Worm (Caenorhabditis elegans) whole organism, L1 larva: Measurements from ENCODE around the gene F37A8.5.

Source experiments
- C16A3.4 ChIP-seq: fragments of 150-350 bp; optimal IDR thresholded peaks from 2 replicates; lab custom pipeline; 2014; ENCODE audit warnings: missing biosample characterization, missing genetic modification characterization
- C34B4.2 ChIP-seq: sonication (generic microtip); optimal IDR thresholded peaks from 2 replicates; lab custom pipeline; 2017; ENCODE audit warnings: mild to moderate bottlenecking, missing genetic modification characterization, missing compliant biosample characterization
- F16B12.6 ChIP-seq: fragments of 150-350 bp; optimal IDR thresholded peaks from 2 replicates; lab custom pipeline; 2014; ENCODE audit warnings: missing biosample characterization, missing genetic modification characterization
- Y116A8C.19 ChIP-seq: sonication (generic microtip); optimal IDR thresholded peaks from 2 replicates; lab custom pipeline; 2016; ENCODE audit warnings: missing compliant biosample characterization, missing genetic modification characterization, borderline replicate concordance
- alr-1 ChIP-seq: fragments of 200-800 bp; sonication (Bioruptor generic); optimal IDR thresholded peaks from 2 replicates; lab custom pipeline; 2018; ENCODE audit warnings: borderline replicate concordance, mild to moderate bottlenecking, missing genetic modification characterization, missing compliant biosample characterization
- aly-2 ChIP-seq: fragments of 150-350 bp; optimal IDR thresholded peaks from 2 replicates; lab custom pipeline; 2014; ENCODE audit warnings: missing biosample characterization, missing genetic modification characterization
- ceh-82 ChIP-seq, 3 experiments: fragments of 150-350 bp in 1 of 3; sonication (generic microtip) in 2 of 3; optimal IDR thresholded peaks; 2 replicates each; lab custom pipeline; 2014 to 2017; ENCODE audit warnings: missing biosample characterization in 3 of 3, missing genetic modification characterization in 3 of 3
- ceh-88 ChIP-seq: fragments of 200-800 bp; sonication (Bioruptor generic); IDR thresholded peaks from 2 replicates; pipeline ENCODE4 v1.3.6; 2022; ENCODE audit warnings: missing genetic modification characterization, missing compliant biosample characterization
- ceh-90 ChIP-seq: sonication (generic microtip); optimal IDR thresholded peaks from 2 replicates; lab custom pipeline; 2016; ENCODE audit warnings: missing genetic modification characterization, missing compliant biosample characterization
- ces-1 ChIP-seq: fragments of 150-350 bp; optimal IDR thresholded peaks from 2 replicates; lab custom pipeline; 2014; ENCODE audit warnings: missing biosample characterization, missing genetic modification reagents, missing genetic modification characterization
- dsc-1 ChIP-seq: sonication (generic microtip); optimal IDR thresholded peaks from 2 replicates; lab custom pipeline; 2016; ENCODE audit warnings: mild to moderate bottlenecking, missing genetic modification characterization, missing compliant biosample characterization
- efl-1 ChIP-seq, 4 experiments: fragments of 150-350 bp; optimal IDR thresholded peaks in 3 of 4; peaks in 1 of 4; 1 replicate in 1 of 4; 2 replicates in 3 of 4; lab custom pipeline; 2014; ENCODE audit warnings: missing biosample characterization in 2 of 4, missing genetic modification characterization in 2 of 4, missing genetic modification reagents in 2 of 4
- efl-3 ChIP-seq: fragments of 200-800 bp; sonication (Bioruptor generic); optimal IDR thresholded peaks from 2 replicates; lab custom pipeline; 2018; ENCODE audit warnings: mild to moderate bottlenecking, missing genetic modification characterization, missing compliant biosample characterization
- egl-13 ChIP-seq: sonication (generic microtip); optimal IDR thresholded peaks from 2 replicates; lab custom pipeline; 2016; ENCODE audit warnings: missing genotype, missing genetic modification reagents, missing genetic modification characterization, missing compliant biosample characterization
- egl-27 ChIP-seq, 2 experiments: fragments of 150-350 bp in 1 of 2; sonication (generic microtip); optimal IDR thresholded peaks; 3 replicates each; lab custom pipeline; 2017 to 2018; ENCODE audit warnings: missing biosample characterization in 2 of 2, missing genetic modification characterization in 2 of 2, missing genetic modification reagents in 2 of 2
- fkh-10 ChIP-seq: sonication (generic microtip); optimal IDR thresholded peaks from 2 replicates; lab custom pipeline; 2017; ENCODE audit warnings: missing biosample characterization, missing genetic modification reagents, missing genetic modification characterization
- fkh-8 ChIP-seq: sonication (generic microtip); optimal IDR thresholded peaks from 2 replicates; lab custom pipeline; 2016; ENCODE audit warnings: mild to moderate bottlenecking, missing genetic modification characterization, missing compliant biosample characterization
- fos-1 ChIP-seq: fragments of 150-350 bp; optimal IDR thresholded peaks from 2 replicates; lab custom pipeline; 2014; ENCODE audit warnings: missing biosample characterization, missing genetic modification characterization
- grh-1 ChIP-seq: fragments of 200-800 bp; sonication (Bioruptor generic); IDR thresholded peaks from 2 replicates; pipeline ENCODE4 v1.3.6; 2022; ENCODE audit warnings: missing genetic modification reagents, missing genetic modification characterization, missing compliant biosample characterization
- hlh-4 ChIP-seq: sonication (generic microtip); optimal IDR thresholded peaks from 2 replicates; lab custom pipeline; 2016; ENCODE audit warnings: mild to moderate bottlenecking, missing genetic modification characterization, missing compliant biosample characterization
- hpl-2 ChIP-seq: fragments of 150-350 bp; optimal IDR thresholded peaks from 2 replicates; lab custom pipeline; 2014; ENCODE audit warnings: missing biosample characterization, missing genetic modification reagents, missing genetic modification characterization
- isw-1 ChIP-seq: fragments of 200-800 bp; sonication (Bioruptor generic); IDR thresholded peaks from 2 replicates; pipeline ENCODE4 v1.3.6; 2022; ENCODE audit warnings: missing genetic modification characterization, missing compliant biosample characterization
- jun-1 ChIP-seq: fragments of 150-350 bp; optimal IDR thresholded peaks from 2 replicates; lab custom pipeline; 2014; ENCODE audit warnings: missing biosample characterization, missing genetic modification reagents, missing genetic modification characterization
- lin-13 ChIP-seq: fragments of 150-350 bp; optimal IDR thresholded peaks from 2 replicates; lab custom pipeline; 2014; ENCODE audit warnings: missing biosample characterization, missing genetic modification reagents, missing genetic modification characterization
- lin-14 ChIP-seq: fragments of 200-800 bp; sonication (Bioruptor generic); optimal IDR thresholded peaks from 2 replicates; lab custom pipeline; 2018; ENCODE audit warnings: mild to moderate bottlenecking, missing genetic modification characterization, moderate library complexity, missing compliant biosample characterization
- lin-15B ChIP-seq: fragments of 150-350 bp; sonication (generic microtip); optimal IDR thresholded peaks from 3 replicates; lab custom pipeline; 2014; ENCODE audit warnings: missing biosample characterization, missing genetic modification characterization
- lin-35 ChIP-seq, 2 experiments: fragments of 150-350 bp; optimal IDR thresholded peaks; 2 replicates each; lab custom pipeline; 2014; ENCODE audit warnings: missing biosample characterization in 2 of 2, missing genetic modification characterization in 2 of 2, missing genetic modification reagents in 2 of 2
- lin-39 ChIP-seq: fragments of 150-350 bp; optimal IDR thresholded peaks from 2 replicates; lab custom pipeline; 2014; ENCODE audit warnings: missing biosample characterization, missing genetic modification reagents, missing genetic modification characterization
- lsy-2 ChIP-seq, 2 experiments: fragments of 150-350 bp; optimal IDR thresholded peaks; 2 replicates each; lab custom pipeline; 2014; ENCODE audit warnings: missing biosample characterization in 2 of 2, missing genetic modification characterization in 2 of 2
- mab-9 ChIP-seq: fragments of 200-800 bp; sonication (Bioruptor generic); IDR thresholded peaks from 2 replicates; pipeline ENCODE4 v1.3.6; 2022; ENCODE audit warnings: missing genetic modification reagents, missing genetic modification characterization, missing compliant biosample characterization
- mdl-1 ChIP-seq, 2 experiments: fragments of 150-350 bp; optimal IDR thresholded peaks; 2 replicates each; lab custom pipeline; 2014 to 2017; ENCODE audit warnings: missing biosample characterization in 2 of 2, missing genetic modification characterization in 2 of 2, inconsistent platforms in 1 of 2
- mep-1 ChIP-seq: fragments of 150-350 bp; optimal IDR thresholded peaks from 2 replicates; lab custom pipeline; 2014; ENCODE audit warnings: missing biosample characterization, missing genetic modification characterization
- nhr-11 ChIP-seq: fragments of 150-350 bp; optimal IDR thresholded peaks from 2 replicates; lab custom pipeline; 2014; ENCODE audit warnings: missing biosample characterization, missing genetic modification characterization
- nhr-12 ChIP-seq: sonication (generic microtip); optimal IDR thresholded peaks from 2 replicates; lab custom pipeline; 2017; ENCODE audit warnings: missing biosample characterization, missing genetic modification characterization
- nhr-19 ChIP-seq: fragments of 200-800 bp; sonication (Bioruptor generic); conservative IDR thresholded peaks from 2 replicates; pipeline ENCODE4 v1.3.6; 2022; ENCODE audit warnings: missing genetic modification characterization, missing compliant biosample characterization
- nhr-237 ChIP-seq: fragments of 150-350 bp; optimal IDR thresholded peaks from 2 replicates; lab custom pipeline; 2014; ENCODE audit warnings: missing biosample characterization, missing genetic modification characterization
- nhr-28 ChIP-seq: fragments of 150-350 bp; optimal IDR thresholded peaks from 2 replicates; lab custom pipeline; 2014; ENCODE audit warnings: missing biosample characterization, missing genetic modification characterization
- nhr-71 ChIP-seq: sonication (generic microtip); optimal IDR thresholded peaks from 2 replicates; lab custom pipeline; 2016; ENCODE audit warnings: mild to moderate bottlenecking, missing genetic modification characterization, moderate library complexity, missing compliant biosample characterization
- nhr-76 ChIP-seq: sonication (generic microtip); optimal IDR thresholded peaks from 2 replicates; lab custom pipeline; 2017; ENCODE audit warnings: missing biosample characterization, missing genetic modification characterization
- nhr-84 ChIP-seq: sonication (generic microtip); optimal IDR thresholded peaks from 2 replicates; lab custom pipeline; 2017; ENCODE audit warnings: missing biosample characterization, missing genetic modification characterization
- nhr-85 ChIP-seq: sonication (generic microtip); peaks from one replicate; lab custom pipeline; 2016; ENCODE audit warnings: missing genetic modification characterization, inconsistent platforms, missing compliant biosample characterization
- nhr-90 ChIP-seq: sonication (generic microtip); optimal IDR thresholded peaks from 2 replicates; lab custom pipeline; 2016; ENCODE audit warnings: mild to moderate bottlenecking, missing genetic modification characterization, missing compliant biosample characterization; ENCODE audit not compliant: poor library complexity
- pax-3 ChIP-seq: fragments of 200-800 bp; sonication (Bioruptor generic); optimal IDR thresholded peaks from 2 replicates; lab custom pipeline; 2018; ENCODE audit warnings: mild to moderate bottlenecking, missing genetic modification characterization, moderate library complexity, missing compliant biosample characterization
- pqm-1 ChIP-seq: sonication (generic microtip); optimal IDR thresholded peaks from 3 replicates; lab custom pipeline; 2017; ENCODE audit warnings: missing biosample characterization, missing genetic modification characterization
- skn-1 ChIP-seq: fragments of 150-350 bp; optimal IDR thresholded peaks from 2 replicates; lab custom pipeline; 2014; ENCODE audit warnings: missing biosample characterization, missing genetic modification characterization
- snpc-4 ChIP-seq: fragments of 150-350 bp; optimal IDR thresholded peaks from 2 replicates; lab custom pipeline; 2014; ENCODE audit warnings: missing biosample characterization, missing genetic modification characterization
- snu-23 ChIP-seq: sonication (generic microtip); optimal IDR thresholded peaks from 2 replicates; lab custom pipeline; 2016; ENCODE audit warnings: missing genetic modification characterization, missing compliant biosample characterization
- sup-37 ChIP-seq: fragments of 200-800 bp; sonication (Bioruptor generic); optimal IDR thresholded peaks from 2 replicates; lab custom pipeline; 2018; ENCODE audit warnings: mild to moderate bottlenecking, missing genetic modification characterization, missing compliant biosample characterization
- tbx-2 ChIP-seq: sonication (generic microtip); optimal IDR thresholded peaks from 2 replicates; lab custom pipeline; 2016; ENCODE audit warnings: missing genetic modification characterization, missing compliant biosample characterization
- tlp-1 ChIP-seq: fragments of 150-350 bp; optimal IDR thresholded peaks from 2 replicates; lab custom pipeline; 2014; ENCODE audit warnings: missing biosample characterization, missing genetic modification characterization
- zip-4 ChIP-seq: fragments of 200-800 bp; sonication (Bioruptor generic); optimal IDR thresholded peaks from 2 replicates; lab custom pipeline; 2018; ENCODE audit warnings: mild to moderate bottlenecking, missing genetic modification characterization, moderate library complexity, missing compliant biosample characterization
- ztf-11 ChIP-seq, 2 experiments: sonication (generic microtip); optimal IDR thresholded peaks; 2 replicates each; lab custom pipeline; 2016 to 2017; ENCODE audit warnings: missing genetic modification characterization in 2 of 2, missing biosample characterization in 1 of 2, missing compliant biosample characterization in 1 of 2
- ztf-4 ChIP-seq: fragments of 150-350 bp; optimal IDR thresholded peaks from 2 replicates; lab custom pipeline; 2014; ENCODE audit warnings: missing biosample characterization, missing genetic modification characterization

Gene F37A8.5

DNA sequence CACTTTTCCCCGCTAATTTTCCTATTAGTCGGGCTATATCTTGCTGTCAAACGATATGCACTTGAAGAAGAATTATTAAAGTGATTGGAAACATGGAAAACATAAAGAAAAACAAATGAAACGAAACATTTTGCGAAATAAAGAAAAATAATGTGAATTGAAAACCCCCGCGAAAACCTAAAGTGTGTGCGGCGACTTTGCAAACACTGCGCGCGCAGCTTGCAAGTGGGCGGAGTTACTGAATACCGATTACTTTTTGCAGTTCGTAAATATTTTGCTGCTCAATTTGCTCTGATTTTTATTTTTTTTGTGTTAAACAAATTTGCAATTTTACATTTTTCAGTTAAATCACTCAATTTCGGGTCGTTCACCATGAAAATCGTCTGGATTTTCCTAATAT, 39.8 kb upstream of the F37A8.5 start, which contains the start of gene ccdc-47 (continued):
- no peak for TF ChIP-seq tlp-1 (tag; lab: Kevin White, UChicago)
- TF ChIP-seq ztf-11 (tag; optimal IDR thresholded peaks at IDR 0.05; lab: Kevin White, UChicago): peak in 1 of 2 experiments; percentile 44
- peak; percentile 41 to 47 (median 44) for TF ChIP-seq ceh-82 (tag; optimal IDR thresholded peaks at IDR 0.05; lab: Kevin White, UChicago)
- no peak for TF ChIP-seq pqm-1 (tag; lab: Kevin White, UChicago)
- TF ChIP-seq nhr-12: no peak
- TF ChIP-seq nhr-71 (tag; lab: Kevin White, UChicago): peak; percentile 74
- TF ChIP-seq fos-1 (tag; lab: Kevin White, UChicago): no peak
- TF ChIP-seq fkh-8 (tag; lab: Kevin White, UChicago): peak; percentile 34
- TF ChIP-seq efl-1 (optimal IDR thresholded peaks at IDR 0.05; lab: Kevin White, UChicago): peak; percentile 46 to 86
- peak; percentile 85 to 98 for TF ChIP-seq efl-1 (GFP tag; optimal IDR thresholded peaks at IDR 0.05 in 1 of 2; lab: Kevin White, UChicago)
- no peak for TF ChIP-seq Y116A8C.19 (tag; lab: Kevin White, UChicago)
- 0 out of 2 replicates have a peak, but pooled peaks have one; percentile 28 for TF ChIP-seq grh-1 (GFP tag; lab: Robert Waterston, UW)
- no peak for TF ChIP-seq hlh-4 (tag; lab: Kevin White, UChicago)
- no peak for TF ChIP-seq zip-4 (GFP tag; lab: Kevin White, UChicago)
- TF ChIP-seq mep-1 (tag; lab: Kevin White, UChicago): peak; percentile 69
- TF ChIP-seq efl-3 (GFP tag; lab: Kevin White, UChicago): no peak
- TF ChIP-seq snpc-4 (tag; lab: Kevin White, UChicago): peak; percentile 66
- peak; percentile 71 for TF ChIP-seq C16A3.4 (tag; lab: Kevin White, UChicago)
- no peak for TF ChIP-seq C34B4.2 (tag; lab: Kevin White, UChicago)
- no peak for TF ChIP-seq nhr-11 (tag; lab: Kevin White, UChicago)
- TF ChIP-seq nhr-76 (tag; lab: Kevin White, UChicago): no peak
- TF ChIP-seq tbx-2: peak; percentile 49
- peak; percentile 65 to 75 for TF ChIP-seq lsy-2 (tag; optimal IDR thresholded peaks at IDR 0.05; lab: Kevin White, UChicago)
- TF ChIP-seq isw-1: peak; percentile 48
- TF ChIP-seq lin-14 (GFP tag; lab: Kevin White, UChicago): peak; percentile 53
- TF ChIP-seq nhr-84 (tag; lab: Kevin White, UChicago): no peak
- peak; percentile 58 for TF ChIP-seq nhr-19 (GFP tag; lab: Robert Waterston, UW)
- TF ChIP-seq skn-1 (tag; lab: Kevin White, UChicago): peak; percentile 54
- no peak for TF ChIP-seq jun-1 (tag; lab: Kevin White, UChicago)
- no peak for TF ChIP-seq alr-1 (tag; lab: Kevin White, UChicago)
- TF ChIP-seq egl-27 (tag; optimal IDR thresholded peaks at IDR 0.05; lab: Kevin White, UChicago): no peak
- no peak for TF ChIP-seq ces-1 (GFP tag; lab: Kevin White, UChicago)
- TF ChIP-seq snu-23: peak; percentile 76
- TF ChIP-seq lin-39 (tag; lab: Kevin White, UChicago): peak; percentile 4
- peak; percentile 66 for TF ChIP-seq dsc-1 (tag; lab: Kevin White, UChicago)
- no peak for TF ChIP-seq sup-37 (GFP tag; lab: Kevin White, UChicago)
- no peak for TF ChIP-seq aly-2
- TF ChIP-seq mdl-1 (tag; optimal IDR thresholded peaks at IDR 0.05; lab: Kevin White, UChicago): peak in 1 of 2 experiments; percentile 33
- TF ChIP-seq ztf-4 (tag; lab: Kevin White, UChicago): peak; percentile 22
- no peak for TF ChIP-seq fkh-10
- peak; percentile 73 for TF ChIP-seq nhr-85 (tag; lab: Kevin White, UChicago)
- TF ChIP-seq nhr-28: no peak
- TF ChIP-seq ceh-88 (GFP tag; lab: Robert Waterston, UW): no peak
- peak; percentile 60 to 91 for TF ChIP-seq lin-35 (GFP tag; optimal IDR thresholded peaks at IDR 0.05; lab: Kevin White, UChicago)
- TF ChIP-seq lin-15B: peak; percentile 45
- no peak for TF ChIP-seq pax-3 (tag; lab: Kevin White, UChicago)
- peak; percentile 19 for TF ChIP-seq F16B12.6 (tag; lab: Kevin White, UChicago)
- TF ChIP-seq lin-13 (GFP tag; lab: Kevin White, UChicago): peak; percentile 15
- no peak for TF ChIP-seq mab-9 (GFP tag; lab: Robert Waterston, UW)
- TF ChIP-seq hpl-2: no peak
- TF ChIP-seq ceh-90 (tag; lab: Kevin White, UChicago): no peak
- TF ChIP-seq nhr-90 (tag; lab: Kevin White, UChicago): peak; percentile 52
- TF ChIP-seq nhr-237: no peak
- TF ChIP-seq egl-13 (tag; lab: Kevin White, UChicago): no peak
